Worm (Caenorhabditis elegans) whole organism, late embryonic: ENCODE data around the gene sod-5.

Experiments
- fax-1 ChIP-seq: sonication (generic microtip); optimal IDR thresholded peaks from 2 replicates; lab custom pipeline; 2016; ENCODE audit warnings: missing genotype, missing genetic modification characterization, missing compliant biosample characterization
- fkh-10 ChIP-seq: fragments of 150-350 bp; optimal IDR thresholded peaks from 2 replicates; lab custom pipeline; 2014; ENCODE audit warnings: missing biosample characterization, missing genetic modification reagents, missing genetic modification characterization
- nfya-1 ChIP-seq: sonication (generic microtip); optimal IDR thresholded peaks from 2 replicates; lab custom pipeline; 2017; ENCODE audit warnings: missing genetic modification characterization, mild to moderate bottlenecking, missing compliant biosample characterization, antibody characterized with exemption, moderate library complexity
- rnt-1 ChIP-seq: sonication (generic microtip); optimal IDR thresholded peaks from 2 replicates; lab custom pipeline; 2016; ENCODE audit warnings: missing genetic modification characterization, missing compliant biosample characterization
- sox-4 ChIP-seq: sonication (generic microtip); optimal IDR thresholded peaks from 2 replicates; lab custom pipeline; 2017; ENCODE audit warnings: mild to moderate bottlenecking, missing genetic modification characterization, inconsistent platforms, missing compliant biosample characterization
- syd-9 ChIP-seq: sonication (generic microtip); optimal IDR thresholded peaks from 2 replicates; lab custom pipeline; 2016; ENCODE audit warnings: mild to moderate bottlenecking, missing genetic modification characterization, moderate library complexity, missing compliant biosample characterization
- unc-3 ChIP-seq, 2 experiments: fragments of 200-800 bp in 1 of 2; sonication (Bioruptor generic) in 1 of 2; sonication (generic microtip) in 1 of 2; conservative IDR thresholded peaks in 1 of 2; optimal IDR thresholded peaks in 1 of 2; 2 replicates each; pipeline versions ENCODE4 v1.3.6 to Lab custom; 2016 to 2022; ENCODE audit warnings: missing compliant biosample characterization in 2 of 2, missing genetic modification characterization in 2 of 2, missing genetic modification reagents in 1 of 2
- unc-86 ChIP-seq: sonication (generic microtip); optimal IDR thresholded peaks from 2 replicates; lab custom pipeline; 2016; ENCODE audit warnings: missing genetic modification characterization, missing compliant biosample characterization

DNA sequence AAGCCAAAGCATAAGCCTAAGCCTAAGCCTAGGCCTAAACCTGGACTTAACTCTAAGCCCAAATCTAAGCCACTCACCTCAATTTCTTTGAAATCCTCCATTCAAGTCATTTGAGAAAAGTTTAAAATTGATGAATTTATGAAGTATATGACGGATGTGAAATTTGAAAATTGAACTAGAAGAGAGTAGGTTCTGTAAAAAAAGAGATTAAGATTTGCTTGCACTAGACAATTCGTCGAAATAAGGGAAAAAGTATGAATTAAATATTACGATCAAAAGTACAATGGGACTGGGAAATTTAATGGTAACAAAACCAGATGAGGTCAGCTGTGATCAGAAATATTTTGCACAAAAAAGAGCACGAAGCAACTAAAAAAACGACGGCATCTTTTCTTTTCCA, 35.6 kb downstream of the sod-5 start, which contains the start of gene twk-2:
- TF ChIP-seq unc-86 (tag; lab: Kevin White, UChicago) (no peak), fkh-10 (no peak), rnt-1 (no peak), nfya-1 (tag; lab: Kevin White, UChicago) (no peak), fax-1 (no peak), sox-4 (tag; lab: Kevin White, UChicago) (no peak), syd-9 (no peak), unc-3 (GFP tag; conservative IDR thresholded peaks at IDR 0.05; lab: Robert Waterston, UW) (no peak), unc-3 (tag; optimal IDR thresholded peaks at IDR 0.05; lab: Kevin White, UChicago) (no peak)
